Fruit fly (Drosophila melanogaster) whole organism, embryonic: ENCODE results near the gene hd.

Experiments used
- Adf1 ChIP-seq: fragments of 200-800 bp; sonication (Bioruptor generic); IDR thresholded peaks from 2 replicates; pipeline ENCODE4 v1.3.6; 2022; ENCODE audit warnings: missing biosample characterization, missing genetic modification characterization
- CG10147 ChIP-seq: fragments of 200-800 bp; sonication (Bioruptor generic); optimal IDR thresholded peaks from 2 replicates; lab custom pipeline; 2019; ENCODE audit warnings: missing biosample characterization, mild to moderate bottlenecking, missing genetic modification characterization, moderate library complexity
- CG10462 ChIP-seq: fragments of 200-800 bp; sonication (Bioruptor generic); optimal IDR thresholded peaks from 2 replicates; lab custom pipeline; 2016; ENCODE audit warnings: missing biosample characterization, missing genetic modification characterization
- CG10654 ChIP-seq: fragments of 200-800 bp; sonication (Bioruptor generic); optimal IDR thresholded peaks from 2 replicates; lab custom pipeline; 2016; ENCODE audit warnings: missing biosample characterization, missing genetic modification characterization
- CG11247 ChIP-seq: fragments of 200-800 bp; sonication (Bioruptor generic); IDR thresholded peaks from 2 replicates; pipeline ENCODE4 v1.3.6; 2022; ENCODE audit warnings: missing biosample characterization, missing genetic modification characterization
- CG11398 ChIP-seq: fragments of 200-800 bp; sonication (Bioruptor generic); optimal IDR thresholded peaks from 2 replicates; lab custom pipeline; 2016; ENCODE audit warnings: missing biosample characterization, missing genetic modification characterization
- CG11456 ChIP-seq: fragments of 200-800 bp; sonication (Bioruptor generic); IDR thresholded peaks from 3 replicates; pipeline ENCODE4 v1.3.6; 2022; ENCODE audit warnings: missing biosample characterization, missing genetic modification characterization
- CG11504 ChIP-seq: fragments of 200-800 bp; sonication (Bioruptor generic); optimal IDR thresholded peaks from 3 replicates; lab custom pipeline; 2019; ENCODE audit warnings: missing biosample characterization, mild to moderate bottlenecking, missing genetic modification characterization, moderate library complexity
- CG11723 ChIP-seq: fragments of 200-800 bp; sonication (Bioruptor generic); optimal IDR thresholded peaks from 2 replicates; lab custom pipeline; 2017; ENCODE audit warnings: missing biosample characterization, mild to moderate bottlenecking, missing genetic modification characterization
- CG12104 ChIP-seq: fragments of 200-800 bp; sonication (Bioruptor generic); optimal IDR thresholded peaks from 3 replicates; lab custom pipeline; 2016; ENCODE audit warnings: missing biosample characterization, missing genetic modification characterization
- CG12219 ChIP-seq: fragments of 200-800 bp; sonication (Bioruptor generic); optimal IDR thresholded peaks from 3 replicates; lab custom pipeline; 2018; ENCODE audit warnings: missing biosample characterization, mild to moderate bottlenecking, missing genetic modification characterization
- CG12744 ChIP-seq: fragments of 200-800 bp; sonication (Bioruptor generic); optimal IDR thresholded peaks from 2 replicates; lab custom pipeline; 2016; ENCODE audit warnings: missing biosample characterization, missing genetic modification characterization
- CG14014 ChIP-seq: fragments of 200-800 bp; sonication (Bioruptor generic); IDR thresholded peaks from 2 replicates; pipeline ENCODE4 v1.3.6; 2022; ENCODE audit warnings: missing biosample characterization, missing genetic modification characterization
- CG16815 ChIP-seq: fragments of 200-800 bp; sonication (Bioruptor generic); optimal IDR thresholded peaks from 3 replicates; lab custom pipeline; 2017; ENCODE audit warnings: missing biosample characterization, mild to moderate bottlenecking, missing genetic modification characterization
- CG16863 ChIP-seq: fragments of 200-800 bp; sonication (Bioruptor generic); optimal IDR thresholded peaks from 3 replicates; lab custom pipeline; 2016; ENCODE audit warnings: missing biosample characterization, missing genetic modification characterization
- CG17568 ChIP-seq: fragments of 200-800 bp; sonication (Bioruptor generic); optimal IDR thresholded peaks from 2 replicates; lab custom pipeline; 2018; ENCODE audit warnings: missing biosample characterization, mild to moderate bottlenecking, missing genetic modification characterization, moderate library complexity
- CG1832 ChIP-seq: fragments of 200-800 bp; sonication (Bioruptor generic); optimal IDR thresholded peaks from 2 replicates; lab custom pipeline; 2017; ENCODE audit warnings: missing biosample characterization, mild to moderate bottlenecking, missing genetic modification characterization, inconsistent platforms
- CG18764 ChIP-seq: fragments of 200-800 bp; sonication (Bioruptor generic); optimal IDR thresholded peaks from 3 replicates; lab custom pipeline; 2016; ENCODE audit warnings: missing biosample characterization, missing genetic modification characterization
- CG2889 ChIP-seq: fragments of 200-800 bp; sonication (Bioruptor generic); IDR thresholded peaks from 3 replicates; pipeline ENCODE4 v1.3.6; 2022; ENCODE audit warnings: missing biosample characterization, missing genetic modification characterization
- CG33213 ChIP-seq: fragments of 200-800 bp; sonication (Bioruptor generic); optimal IDR thresholded peaks from 3 replicates; lab custom pipeline; 2016; ENCODE audit warnings: missing biosample characterization, missing genetic modification characterization
- CG3407 ChIP-seq: fragments of 200-800 bp; sonication (Bioruptor generic); optimal IDR thresholded peaks from 2 replicates; lab custom pipeline; 2018; ENCODE audit warnings: missing biosample characterization, mild to moderate bottlenecking, missing genetic modification characterization
- CG3726 ChIP-seq: fragments of 200-800 bp; sonication (Bioruptor generic); IDR thresholded peaks from 3 replicates; pipeline ENCODE4, ENCODE4 v1.3.6; 2022; ENCODE audit warnings: missing biosample characterization, missing genetic modification characterization
- CG4360 ChIP-seq: fragments of 200-800 bp; sonication (Bioruptor generic); IDR thresholded peaks from 2 replicates; pipeline ENCODE4 v1.3.6; 2022; ENCODE audit warnings: missing biosample characterization, missing genetic modification characterization
- CG4424 ChIP-seq: fragments of 200-800 bp; sonication (Bioruptor generic); optimal IDR thresholded peaks from 3 replicates; lab custom pipeline; 2016; ENCODE audit warnings: missing biosample characterization, missing genetic modification characterization
- CG5180 ChIP-seq: fragments of 200-800 bp; sonication (Bioruptor generic); optimal IDR thresholded peaks from 3 replicates; lab custom pipeline; 2017; ENCODE audit warnings: missing biosample characterization, missing genetic modification characterization, mild to moderate bottlenecking, moderate library complexity, missing genetic modification reagents
- CG6813 ChIP-seq: fragments of 200-800 bp; sonication (Bioruptor generic); optimal IDR thresholded peaks from 2 replicates; lab custom pipeline; 2017; ENCODE audit warnings: missing biosample characterization, missing genetic modification characterization, mild to moderate bottlenecking, moderate library complexity, missing genetic modification reagents
- Chrac-16 ChIP-seq: fragments of 200-800 bp; sonication (Bioruptor generic); optimal IDR thresholded peaks from 3 replicates; lab custom pipeline; 2016; ENCODE audit warnings: missing biosample characterization, missing genetic modification characterization
- Dek ChIP-seq: fragments of 200-800 bp; sonication (Bioruptor generic); optimal IDR thresholded peaks from 3 replicates; lab custom pipeline; 2019; ENCODE audit warnings: missing biosample characterization, mild to moderate bottlenecking, missing genetic modification characterization, moderate library complexity
- Ets65A ChIP-seq: fragments of 200-800 bp; sonication (Bioruptor generic); peaks from one replicate; lab custom pipeline; 2016; ENCODE audit warnings: missing biosample characterization, missing genetic modification characterization
- H2.0 ChIP-seq: fragments of 200-800 bp; sonication (Bioruptor generic); IDR thresholded peaks from 2 replicates; pipeline ENCODE4 v1.3.6; 2022; ENCODE audit warnings: missing biosample characterization, missing genetic modification characterization
- HHEX ChIP-seq: fragments of 200-800 bp; sonication (Bioruptor generic); optimal IDR thresholded peaks from 3 replicates; lab custom pipeline; 2017; ENCODE audit warnings: missing biosample characterization, mild to moderate bottlenecking, missing genetic modification characterization, missing genetic modification reagents
- Hmx ChIP-seq: fragments of 200-800 bp; sonication (Bioruptor generic); optimal IDR thresholded peaks from 2 replicates; lab custom pipeline; 2016; ENCODE audit warnings: missing biosample characterization, missing genetic modification characterization
- Lim3 ChIP-seq: fragments of 200-800 bp; sonication (Bioruptor generic); IDR thresholded peaks from 2 replicates; pipeline ENCODE4 v1.3.6; 2022; ENCODE audit warnings: missing biosample characterization, missing genetic modification characterization
- MESR4 ChIP-seq: fragments of 200-800 bp; sonication (Bioruptor generic); optimal IDR thresholded peaks from 2 replicates; lab custom pipeline; 2018; ENCODE audit warnings: missing biosample characterization, mild to moderate bottlenecking, missing genetic modification characterization, moderate library complexity
- Sin3A ChIP-seq: fragments of >200 bp; optimal IDR thresholded peaks from 2 replicates; lab custom pipeline; 2018
- Sox100B ChIP-seq: fragments of 200-800 bp; sonication (Bioruptor generic); optimal IDR thresholded peaks from 3 replicates; lab custom pipeline; 2018; ENCODE audit warnings: missing biosample characterization, mild to moderate bottlenecking, missing genetic modification characterization
- chif ChIP-seq, 2 experiments: fragments of 200-800 bp; sonication (Bioruptor generic); optimal IDR thresholded peaks; 3 replicates each; lab custom pipeline; 2016; ENCODE audit warnings: missing biosample characterization in 2 of 2, missing genetic modification characterization in 2 of 2
- crc ChIP-seq: fragments of 200-800 bp; sonication (Bioruptor generic); optimal IDR thresholded peaks from 2 replicates; lab custom pipeline; 2016; ENCODE audit warnings: missing biosample characterization, missing genetic modification characterization
- da ChIP-seq: fragments of 200-800 bp; sonication (Bioruptor generic); optimal IDR thresholded peaks from 2 replicates; lab custom pipeline; 2016; ENCODE audit warnings: missing biosample characterization, missing genetic modification characterization
- dpn ChIP-seq, 2 experiments: fragments of 200-800 bp; sonication (Bioruptor generic); optimal IDR thresholded peaks; 3 replicates each; lab custom pipeline; 2016; ENCODE audit warnings: missing biosample characterization in 2 of 2, missing genetic modification characterization in 2 of 2
- eve ChIP-seq, 2 experiments: fragments of >200 bp; optimal IDR thresholded peaks; 2 replicates each; lab custom pipeline; 2017; ENCODE audit warnings: missing biosample characterization in 2 of 2, missing genetic modification characterization in 2 of 2
- fd3F ChIP-seq: fragments of 200-800 bp; sonication (Bioruptor generic); optimal IDR thresholded peaks from 2 replicates; lab custom pipeline; 2018; ENCODE audit warnings: missing biosample characterization, mild to moderate bottlenecking, missing genetic modification characterization, moderate library complexity
- grn ChIP-seq: fragments of 200-800 bp; sonication (Bioruptor generic); optimal IDR thresholded peaks from 3 replicates; lab custom pipeline; 2017; ENCODE audit warnings: missing biosample characterization, missing genetic modification characterization
- her ChIP-seq: fragments of 200-800 bp; sonication (Bioruptor generic); optimal IDR thresholded peaks from 2 replicates; lab custom pipeline; 2016; ENCODE audit warnings: missing biosample characterization, missing genetic modification characterization
- jing ChIP-seq: fragments of 200-800 bp; sonication (Bioruptor generic); optimal IDR thresholded peaks from 2 replicates; lab custom pipeline; 2018; ENCODE audit warnings: missing biosample characterization, mild to moderate bottlenecking, missing genetic modification characterization
- nerfin-2 ChIP-seq: fragments of 200-800 bp; sonication (Bioruptor generic); IDR thresholded peaks from 2 replicates; pipeline ENCODE4 v1.3.6; 2022; ENCODE audit warnings: missing biosample characterization, missing genetic modification characterization; ENCODE audit not compliant: partially characterized antibody
- pum ChIP-seq: fragments of 200-800 bp; sonication (Bioruptor generic); optimal IDR thresholded peaks from 2 replicates; lab custom pipeline; 2016; ENCODE audit warnings: missing biosample characterization, missing genetic modification characterization
- salm ChIP-seq: fragments of 200-800 bp; sonication (Bioruptor generic); optimal IDR thresholded peaks from 2 replicates; lab custom pipeline; 2018; ENCODE audit warnings: missing biosample characterization, mild to moderate bottlenecking, missing genetic modification characterization
- schlank ChIP-seq: fragments of 200-800 bp; sonication (Bioruptor generic); optimal IDR thresholded peaks from 2 replicates; lab custom pipeline; 2018; ENCODE audit warnings: missing biosample characterization, mild to moderate bottlenecking, missing genetic modification characterization
- tin ChIP-seq: fragments of 200-800 bp; sonication (Bioruptor generic); optimal IDR thresholded peaks from 3 replicates; lab custom pipeline; 2016; ENCODE audit warnings: missing biosample characterization, missing genetic modification characterization
- zfh1 ChIP-seq: fragments of 200-800 bp; sonication (Bioruptor generic); IDR thresholded peaks from 3 replicates; pipeline ENCODE4 v1.3.6; 2022; ENCODE audit warnings: missing biosample characterization, missing genetic modification characterization

hd gene

dm6 chr3R:5361681-5362319 is 13.0 kb downstream of the hd start (continued):
- TF ChIP-seq eve (GFP tag; optimal IDR thresholded peaks at IDR 0.05; lab: Kevin White, UChicago) (no peak), tin (GFP tag; lab: Kevin White, UChicago) (peak; percentile 83), CG10654 (GFP tag; lab: Kevin White, UChicago) (peak; percentile 62), CG33213 (GFP tag; lab: Kevin White, UChicago) (peak; percentile 69), CG11723 (GFP tag; lab: Kevin White, UChicago) (peak; percentile 66), CG12104 (GFP tag; lab: Kevin White, UChicago) (peak; percentile 18), CG4360 (no peak), CG5180 (GFP tag; lab: Kevin White, UChicago) (no peak), CG18764 (peak; percentile 58), fd3F (GFP tag; lab: Kevin White, UChicago) (peak; percentile 71), H2.0 (peak; percentile 83), nerfin-2 (GFP tag; lab: Robert Waterston, UW) (no peak), CG11247 (GFP tag; lab: Robert Waterston, UW) (peak; percentile 79), CG6813 (peak; percentile 81), CG12219 (GFP tag; lab: Kevin White, UChicago) (peak; percentile 82), CG3407 (GFP tag; lab: Kevin White, UChicago) (peak; percentile 58), Hmx (GFP tag; lab: Kevin White, UChicago) (no peak), CG16815 (GFP tag; lab: Kevin White, UChicago) (peak; percentile 68), HHEX (GFP tag; lab: Kevin White, UChicago) (peak; percentile 76), Adf1 (GFP tag; lab: Robert Waterston, UW) (peak; percentile 72), Lim3 (GFP tag; lab: Robert Waterston, UW) (peak; percentile 52; the same call in 1 of the 2 replicates), CG14014 (peak; percentile 88), CG17568 (GFP tag; lab: Kevin White, UChicago) (no peak), zfh1 (GFP tag; lab: Robert Waterston, UW) (peak; percentile 88), Dek (tag; lab: Kevin White, UChicago) (peak; percentile 79), crc (GFP tag; lab: Kevin White, UChicago) (peak; percentile 66), chif (GFP tag; optimal IDR thresholded peaks at IDR 0.05; lab: Kevin White, UChicago) (peak; percentile 66 to 84), Sox100B (GFP tag; lab: Kevin White, UChicago) (no peak), CG10147 (peak; percentile 82), Chrac-16 (GFP tag; lab: Kevin White, UChicago) (peak; percentile 74), salm (tag; lab: Kevin White, UChicago) (peak; percentile 68), CG1832 (GFP tag; lab: Kevin White, UChicago) (no peak), pum (GFP tag; lab: Kevin White, UChicago) (peak; percentile 76), dpn (GFP tag; optimal IDR thresholded peaks at IDR 0.05; lab: Kevin White, UChicago) (peak; percentile 85 to 91), MESR4 (GFP tag; lab: Kevin White, UChicago) (no peak), her (GFP tag; lab: Kevin White, UChicago) (peak; percentile 89), CG11456 (GFP tag; lab: Robert Waterston, UW) (peak; percentile 90), CG3726 (GFP tag; lab: Robert Waterston, UW) (peak; percentile 79; the same call in 1 of the 3 replicates), da (GFP tag; lab: Kevin White, UChicago) (no peak), CG10462 (GFP tag; lab: Kevin White, UChicago) (peak; percentile 60), CG11398 (GFP tag; lab: Kevin White, UChicago) (peak; percentile 54), schlank (tag; lab: Kevin White, UChicago) (peak; percentile 52), CG16863 (GFP tag; lab: Kevin White, UChicago) (peak; percentile 74), Sin3A (lab: Kevin White, UChicago) (no peak), Ets65A (GFP tag; lab: Kevin White, UChicago) (peak; percentile 97), CG4424 (GFP tag; lab: Kevin White, UChicago) (peak; percentile 83), CG12744 (GFP tag; lab: Kevin White, UChicago) (peak; percentile 61), CG2889 (GFP tag; lab: Robert Waterston, UW) (peak; percentile 86), CG11504 (tag; lab: Kevin White, UChicago) (peak; percentile 86), grn (no peak), jing (peak; percentile 62)
